Worm (Caenorhabditis elegans) whole organism, L4/young adult: ENCODE results near the gene Y61A9LA.12.

Experiments used
- W03F9.2 ChIP-seq: fragments of 150-350 bp; optimal IDR thresholded peaks from 2 replicates; lab custom pipeline; 2014; ENCODE audit warnings: missing biosample characterization, missing genetic modification characterization
- him-1 ChIP-seq: sonication (generic microtip); optimal IDR thresholded peaks from 2 replicates; lab custom pipeline; 2016; ENCODE audit warnings: missing genotype, missing genetic modification reagents, missing genetic modification characterization, missing compliant biosample characterization

DNA sequence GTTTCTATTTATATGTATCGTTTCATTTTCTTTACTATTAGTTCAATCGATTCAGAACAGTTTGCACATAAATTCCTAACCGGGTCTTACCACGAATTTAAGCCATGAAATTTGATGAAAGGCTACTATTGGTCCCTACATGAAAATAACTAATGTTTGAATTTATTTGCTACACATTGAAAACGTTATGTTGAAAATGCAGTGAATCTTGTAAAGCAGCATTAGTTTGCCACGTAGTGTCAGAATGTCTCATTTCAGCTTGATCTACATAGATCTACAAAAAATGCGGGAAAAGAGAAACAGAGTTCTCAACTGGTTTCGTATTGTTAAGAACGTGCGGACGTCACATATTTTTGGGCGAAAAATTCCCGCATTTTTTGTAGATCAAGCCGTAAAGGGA is 44.9 kb upstream of the Y61A9LA.12 start:
- no peak for TF ChIP-seq him-1 (tag; lab: Kevin White, UChicago)
- TF ChIP-seq W03F9.2 (tag; lab: Kevin White, UChicago) = no peak
